Worm (Caenorhabditis elegans) whole organism, midembryonic: Measurements from ENCODE around the gene srh-284.

Experiments
- flt-1 ChIP-seq: fragments of 200-800 bp; sonication (Bioruptor generic); IDR thresholded peaks from 2 replicates; pipeline ENCODE4 v1.3.6; 2022; ENCODE audit warnings: missing genetic modification characterization, missing compliant biosample characterization
- klf-2 ChIP-seq: fragments of 200-800 bp; sonication (Bioruptor generic); conservative IDR thresholded peaks from 2 replicates; pipeline ENCODE4 v1.3.6; 2022; ENCODE audit warnings: missing genetic modification reagents, missing genetic modification characterization, missing compliant biosample characterization
- med-1 ChIP-seq: sonication (generic microtip); optimal IDR thresholded peaks from 2 replicates; lab custom pipeline; 2017; ENCODE audit warnings: missing genetic modification characterization, mild to moderate bottlenecking, missing compliant biosample characterization, antibody characterized with exemption, missing genetic modification reagents; ENCODE audit not compliant: insufficient read depth

DNA sequence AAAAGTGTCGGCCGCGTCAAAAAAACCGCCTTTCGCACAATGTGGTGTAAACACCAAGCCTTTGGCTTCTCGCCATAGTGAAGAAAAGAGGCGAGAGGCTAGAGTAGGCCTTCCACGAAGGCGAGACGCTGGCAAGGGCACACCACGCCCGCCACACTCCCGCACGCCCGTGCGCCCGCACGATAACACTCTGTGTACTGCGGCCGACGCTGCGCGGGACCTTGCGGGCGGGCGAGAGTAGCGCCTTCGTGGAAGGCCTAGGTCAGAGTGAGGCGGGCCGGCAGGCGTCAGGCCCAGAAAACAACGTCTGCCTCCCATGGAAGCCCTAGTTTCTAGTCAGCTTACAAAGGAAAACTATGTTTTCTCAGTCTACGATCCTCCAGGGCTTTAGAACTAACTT lies 44.8 kb downstream of the srh-284 start:
- TF ChIP-seq klf-2 (GFP tag; lab: Robert Waterston, UW) (no peak), flt-1 (no peak), med-1 (GFP tag; lab: Kevin White, UChicago) (no peak)
